Fruit fly (Drosophila melanogaster): ENCODE measurements around the gene CG34324.

The CG34324 gene

DNA sequence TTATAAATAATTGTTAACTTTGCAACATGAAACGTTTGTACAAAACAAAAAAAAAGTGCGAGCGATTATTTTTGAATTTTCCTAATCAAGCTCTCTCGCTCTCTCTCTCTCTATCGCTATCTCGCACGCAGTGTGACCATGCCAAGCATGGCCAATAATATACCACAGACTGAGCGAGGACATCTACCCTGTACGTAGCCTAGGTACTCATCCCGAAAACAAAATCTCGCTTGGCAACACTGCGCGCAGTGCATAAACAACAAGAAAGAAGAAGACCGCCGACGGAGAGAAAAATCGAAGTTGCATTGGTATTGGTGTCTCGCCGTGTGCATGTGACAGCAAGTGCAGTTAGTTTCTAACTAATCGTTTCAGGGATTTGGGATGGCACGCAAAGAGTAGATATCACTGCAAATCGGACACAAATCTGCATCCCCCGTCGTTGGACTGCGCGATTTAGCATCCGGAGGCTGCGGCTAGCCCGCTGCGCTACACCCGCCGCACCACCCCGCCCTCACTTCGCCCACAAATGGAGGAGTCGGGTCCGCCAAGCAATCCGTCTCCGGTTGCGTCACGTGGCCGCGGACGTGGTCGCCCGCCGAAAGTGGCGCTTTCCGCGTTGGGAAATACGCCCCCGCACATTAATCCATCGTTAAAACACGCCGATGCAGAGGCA, 44.4 kb downstream of the CG34324 start, which contains the start of the genes CG1998 and Set2 (continued):
- TF ChIP-seq Sry-β (GFP tag; optimal IDR thresholded peaks at IDR 0.05) = no peak
- no peak for TF ChIP-seq CG1602 (GFP tag; optimal IDR thresholded peaks at IDR 0.05)
- TF ChIP-seq nerfin-1 (tag; optimal IDR thresholded peaks at IDR 0.05) = peak; percentile 41
- peak; percentile 5 for TF ChIP-seq CG9876 (GFP tag; optimal IDR thresholded peaks at IDR 0.05)
- TF ChIP-seq psq (GFP tag; optimal IDR thresholded peaks at IDR 0.05) = no peak
- TF ChIP-seq Dip2 (GFP tag; IDR thresholded peaks at IDR 0.05) = no peak
- no peak for TF ChIP-seq H2.0 (GFP tag; IDR thresholded peaks at IDR 0.05)
- peak; percentile 34 for TF ChIP-seq pfk (GFP tag; optimal IDR thresholded peaks at IDR 0.05)
- no peak for TF ChIP-seq fru (optimal IDR thresholded peaks at IDR 0.05)
- no peak for TF ChIP-seq CG8089 (GFP tag; optimal IDR thresholded peaks at IDR 0.05)
- no peak for TF ChIP-seq pros (GFP tag; optimal IDR thresholded peaks at IDR 0.05)

DNA sequence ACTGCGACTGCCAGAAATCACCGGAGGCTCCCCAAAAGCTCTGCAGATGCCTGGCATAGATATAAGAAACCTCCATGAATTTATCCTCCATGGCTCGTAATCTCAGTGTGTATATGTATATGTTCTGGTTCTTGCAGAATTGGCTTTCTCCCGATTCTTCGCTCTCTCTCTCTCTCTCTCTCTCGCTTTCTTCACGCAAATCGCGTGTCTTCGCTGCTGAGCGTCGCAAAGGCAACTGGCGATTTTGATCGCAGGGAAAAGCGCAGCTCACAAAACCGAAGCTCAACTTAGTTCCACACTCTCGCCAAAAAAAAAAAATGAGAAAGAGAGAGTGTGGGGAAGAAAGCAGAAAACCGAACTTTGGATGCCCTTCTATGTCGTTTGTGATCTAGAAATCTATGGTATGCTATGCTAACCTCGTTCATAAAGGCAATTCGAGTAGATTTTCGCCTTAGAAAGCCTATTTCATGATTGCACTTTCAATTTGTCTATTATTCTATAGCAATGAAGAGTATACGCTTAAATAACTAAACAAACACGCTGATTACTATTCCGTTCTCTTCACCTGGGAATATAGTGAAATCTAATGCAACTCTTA, 46.0 kb downstream of the CG34324 start:
- TF ChIP-seq mld (GFP tag; IDR thresholded peaks at IDR 0.05; ENCODE audit: partially characterized antibody) (0 out of 3 replicates have a peak, but pooled peaks have one; percentile 40), dysf (GFP tag; IDR thresholded peaks at IDR 0.05) (0 out of 3 replicates have a peak, but pooled peaks have one; percentile 17), Trl (optimal IDR thresholded peaks at IDR 0.05) (peak; percentile 32 to 41), Trl (GFP tag; optimal IDR thresholded peaks at IDR 0.05) (no peak), D19A (tag; optimal IDR thresholded peaks at IDR 0.05) (peak; percentile 79), nom (GFP tag; optimal IDR thresholded peaks at IDR 0.05) (peak; percentile 10), CG10209 (GFP tag; optimal IDR thresholded peaks at IDR 0.05) (no peak), Pdp1 (GFP tag; optimal IDR thresholded peaks at IDR 0.05) (peak in 1 of 2 experiments; percentile 55), CG6854 (GFP tag; optimal IDR thresholded peaks at IDR 0.05) (no peak), CG16779 (GFP tag; IDR thresholded peaks at IDR 0.05) (no peak)

DNA sequence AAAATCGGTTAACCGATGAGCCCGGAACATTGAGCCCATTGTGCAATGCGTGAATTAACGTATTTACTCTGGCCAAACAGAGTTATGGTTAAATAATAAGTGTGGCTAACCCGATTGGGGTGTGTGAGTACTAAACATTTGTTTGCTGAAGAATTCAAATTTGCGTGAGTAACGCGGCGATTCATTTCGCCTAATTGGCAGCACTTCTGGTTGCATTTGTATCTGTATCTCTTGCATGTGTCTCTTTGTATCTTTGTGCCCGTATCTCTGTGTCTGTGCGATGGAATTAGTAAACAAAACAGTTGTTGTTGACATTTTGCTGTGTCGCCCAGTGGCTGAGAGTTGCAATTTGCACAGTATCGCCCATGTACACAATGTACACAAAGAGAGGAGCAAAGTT, 46.6 kb downstream of the CG34324 start:
- peak; percentile 4 for TF ChIP-seq Med (GFP tag)
- peak; percentile 35 for TF ChIP-seq sens (GFP tag)
- no peak for TF ChIP-seq Spps (tag; optimal IDR thresholded peaks at IDR 0.05)

DNA sequence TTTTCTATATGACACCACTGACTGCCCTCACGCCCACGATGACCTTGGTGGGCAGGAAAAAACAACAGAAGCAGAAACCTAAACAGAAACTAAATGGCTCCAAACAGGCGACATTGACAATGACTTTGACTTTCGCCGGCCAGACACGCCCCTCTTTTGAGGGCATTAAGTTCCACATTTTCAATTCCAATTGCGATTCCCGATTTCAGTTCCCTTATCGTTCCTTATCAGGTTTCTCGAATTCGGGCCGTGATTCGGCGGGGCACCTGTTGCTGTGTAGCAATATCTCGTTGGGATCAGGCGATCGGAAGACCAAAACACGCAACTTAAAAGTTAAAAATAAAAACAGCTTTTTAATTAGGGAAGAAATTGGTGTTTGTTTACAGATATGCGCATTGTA, 49.8 kb downstream of the CG34324 start:
- TF ChIP-seq sens-2 (GFP tag; IDR thresholded peaks at IDR 0.05) = no peak
- peak; percentile 33 for TF ChIP-seq CG12769 (tag; optimal IDR thresholded peaks at IDR 0.05)
- no peak for TF ChIP-seq CG3281 (GFP tag; optimal IDR thresholded peaks at IDR 0.05)
- peak; percentile 20 for TF ChIP-seq kah (GFP tag; optimal IDR thresholded peaks at IDR 0.05)
- TF ChIP-seq dan (GFP tag; IDR thresholded peaks at IDR 0.05) = no peak
- TF ChIP-seq grn (GFP tag; optimal IDR thresholded peaks at IDR 0.05) = peak; percentile 18
- TF ChIP-seq cwo (GFP tag; optimal IDR thresholded peaks at IDR 0.05) = peak; percentile 52
- TF ChIP-seq CG5245 (GFP tag; optimal IDR thresholded peaks at IDR 0.05) = no peak
- no peak for TF ChIP-seq salm (tag; optimal IDR thresholded peaks at IDR 0.05)
- TF ChIP-seq slou (GFP tag; optimal IDR thresholded peaks at IDR 0.05) = no peak

Measured in whole organism, embryonic.